Comparison of ENCODE assay signal across 5 fruit fly cellular contexts in genomic region chr3R:11812881-11813466, dm6.
TF ChIP-seq lines count a peak whose summit lies in the region.

TSS of gene ClC-a (minus strand) at chr3R:11813207.

- TF ChIP-seq CTCF in whole organism, embryonic (GFP tag; optimal IDR thresholded peaks at IDR 0.05; lab: Kevin White, UChicago): no peak

TF ChIP-seq in whole organism, adult, 20 proteins besides CTCF, POLR2A, EP300 and RAD21:
- peak; percentile 59 for TF ChIP-seq Mnt (GFP tag; optimal IDR thresholded peaks at IDR 0.05; lab: Kevin White, UChicago)
- TF ChIP-seq CG7101 (tag; optimal IDR thresholded peaks at IDR 0.05; lab: Kevin White, UChicago): no peak
- peak; percentile 18 for TF ChIP-seq ovo (GFP tag; optimal IDR thresholded peaks at IDR 0.05; lab: Kevin White, UChicago)
- TF ChIP-seq bab1 (GFP tag; optimal IDR thresholded peaks at IDR 0.05; lab: Kevin White, UChicago): peak; percentile 74
- TF ChIP-seq CG1620 (GFP tag; optimal IDR thresholded peaks at IDR 0.05; lab: Kevin White, UChicago): no peak
- peak; percentile 94 for TF ChIP-seq kay (GFP tag; lab: Kevin White, UChicago; ENCODE audit: borderline replicate concordance)
- peak; percentile 81 for TF ChIP-seq tj (GFP tag; optimal IDR thresholded peaks at IDR 0.05; lab: Kevin White, UChicago)
- TF ChIP-seq CG12768 (GFP tag; optimal IDR thresholded peaks at IDR 0.05; lab: Kevin White, UChicago): peak; percentile 9
- no peak for TF ChIP-seq toe (GFP tag; optimal IDR thresholded peaks at IDR 0.05; lab: Kevin White, UChicago)
- peak; percentile 89 for TF ChIP-seq cic (GFP tag; optimal IDR thresholded peaks at IDR 0.05; lab: Kevin White, UChicago)

TF ChIP-seq in whole organism, embryonic, 481 proteins besides CTCF, POLR2A, EP300 and RAD21 (continues in another document):
- no peak for TF ChIP-seq CG3065 (GFP tag; optimal IDR thresholded peaks at IDR 0.05; lab: Kevin White, UChicago)
- TF ChIP-seq B-H2 (GFP tag; optimal IDR thresholded peaks at IDR 0.05; lab: Kevin White, UChicago): peak; percentile 8
- TF ChIP-seq dm (GFP tag; optimal IDR thresholded peaks at IDR 0.05; lab: Kevin White, UChicago): no peak
- TF ChIP-seq CG5180 (GFP tag; optimal IDR thresholded peaks at IDR 0.05; lab: Kevin White, UChicago): peak; percentile 15
- TF ChIP-seq CG2120 (GFP tag; optimal IDR thresholded peaks at IDR 0.05; lab: Kevin White, UChicago): no peak
- no peak for TF ChIP-seq yki (optimal IDR thresholded peaks at IDR 0.05; lab: Kevin White, UChicago)
- TF ChIP-seq br (optimal IDR thresholded peaks at IDR 0.05; lab: Kevin White, UChicago): no peak
- no peak for TF ChIP-seq chn (GFP tag; optimal IDR thresholded peaks at IDR 0.05; lab: Kevin White, UChicago)
- TF ChIP-seq lab (GFP tag; optimal IDR thresholded peaks at IDR 0.05; lab: Kevin White, UChicago): peak; percentile 54
- no peak for TF ChIP-seq CG10147 (GFP tag; optimal IDR thresholded peaks at IDR 0.05; lab: Kevin White, UChicago)
- TF ChIP-seq HLHmδ (GFP tag; optimal IDR thresholded peaks at IDR 0.05; lab: Kevin White, UChicago): no peak
- no peak for TF ChIP-seq lilli (GFP tag; optimal IDR thresholded peaks at IDR 0.05; lab: Kevin White, UChicago)
- no peak for TF ChIP-seq Sry-β (GFP tag; optimal IDR thresholded peaks at IDR 0.05; lab: Kevin White, UChicago)
- no peak for TF ChIP-seq wek (GFP tag; optimal IDR thresholded peaks at IDR 0.05; lab: Kevin White, UChicago)
- peak; percentile 20 for TF ChIP-seq grn (GFP tag; optimal IDR thresholded peaks at IDR 0.05; lab: Kevin White, UChicago)
- TF ChIP-seq CG7987 (GFP tag; optimal IDR thresholded peaks at IDR 0.05; lab: Kevin White, UChicago): peak; percentile 93
- no peak for TF ChIP-seq sisA (GFP tag; IDR thresholded peaks at IDR 0.05; lab: Robert Waterston, UW)
- no peak for TF ChIP-seq pzg (GFP tag; optimal IDR thresholded peaks at IDR 0.05; lab: Kevin White, UChicago)
- no peak for TF ChIP-seq CG32767 (GFP tag; IDR thresholded peaks at IDR 0.05; lab: Robert Waterston, UW)
- TF ChIP-seq pb (GFP tag; optimal IDR thresholded peaks at IDR 0.05; lab: Kevin White, UChicago): no peak
- no peak for TF ChIP-seq CG33557 (GFP tag; optimal IDR thresholded peaks at IDR 0.05; lab: Kevin White, UChicago)
- TF ChIP-seq croc (GFP tag; conservative IDR thresholded peaks at IDR 0.05; lab: Robert Waterston, UW): no peak

TF ChIP-seq in whole organism, prepupa, 60 proteins besides CTCF, POLR2A, EP300 and RAD21:
- TF ChIP-seq CG15336 (GFP tag; IDR thresholded peaks at IDR 0.05; lab: Robert Waterston, UW) (no peak), Sox14 (GFP tag; optimal IDR thresholded peaks at IDR 0.05; lab: Kevin White, UChicago) (peak; percentile 12), svp (GFP tag; lab: Kevin White, UChicago) (peak; percentile 81), CG7368 (GFP tag; optimal IDR thresholded peaks at IDR 0.05; lab: Kevin White, UChicago) (no peak), Hr39 (GFP tag; optimal IDR thresholded peaks at IDR 0.05; lab: Kevin White, UChicago) (no peak), CG6276 (GFP tag; optimal IDR thresholded peaks at IDR 0.05; lab: Kevin White, UChicago) (no peak), vri (GFP tag; optimal IDR thresholded peaks at IDR 0.05; lab: Kevin White, UChicago) (peak; percentile 24), Eip78C (GFP tag; lab: Kevin White, UChicago) (peak; percentile 40), ss (GFP tag; optimal IDR thresholded peaks at IDR 0.05; lab: Kevin White, UChicago) (peak; percentile 16 to 20), Sox15 (GFP tag; optimal IDR thresholded peaks at IDR 0.05; lab: Kevin White, UChicago) (no peak), CG16779 (tag; optimal IDR thresholded peaks at IDR 0.05; lab: Kevin White, UChicago) (no peak), salr (GFP tag; optimal IDR thresholded peaks at IDR 0.05; lab: Kevin White, UChicago) (no peak)

TF ChIP-seq in whole organism, pupa, 21 proteins besides CTCF, POLR2A, EP300 and RAD21:
- TF ChIP-seq CG13204 (GFP tag; optimal IDR thresholded peaks at IDR 0.05; lab: Kevin White, UChicago) (peak; percentile 87), CG12605 (GFP tag; IDR thresholded peaks at IDR 0.05; lab: Robert Waterston, UW) (no peak), CG4496 (GFP tag; IDR thresholded peaks at IDR 0.05; lab: Robert Waterston, UW) (no peak), CG14655 (GFP tag; optimal IDR thresholded peaks at IDR 0.05; lab: Kevin White, UChicago) (no peak), CG17806 (tag; optimal IDR thresholded peaks at IDR 0.05; lab: Kevin White, UChicago) (no peak), EcR (GFP tag; optimal IDR thresholded peaks at IDR 0.05; lab: Kevin White, UChicago) (peak; percentile 37), CG32121 (GFP tag; IDR thresholded peaks at IDR 0.05; lab: Robert Waterston, UW) (0 out of 2 replicates have a peak, but pooled peaks have one; percentile 24), CG9948 (tag; optimal IDR thresholded peaks at IDR 0.05; lab: Kevin White, UChicago) (no peak), CG10348 (GFP tag; IDR thresholded peaks at IDR 0.05; lab: Robert Waterston, UW) (no peak), rn (GFP tag; IDR thresholded peaks at IDR 0.05; lab: Robert Waterston, UW) (no peak), Pif1A (GFP tag; optimal IDR thresholded peaks at IDR 0.05; lab: Kevin White, UChicago) (no peak), fd96Ca (GFP tag; IDR thresholded peaks at IDR 0.05; lab: Robert Waterston, UW) (no peak)

TF ChIP-seq in whole organism, wandering third instar larva, 38 proteins besides CTCF, POLR2A, EP300 and RAD21:
- TF ChIP-seq usp (GFP tag; optimal IDR thresholded peaks at IDR 0.05; lab: Kevin White, UChicago) (no peak), h (GFP tag; optimal IDR thresholded peaks at IDR 0.05; lab: Kevin White, UChicago) (peak; percentile 81), jim (GFP tag; optimal IDR thresholded peaks at IDR 0.05; lab: Kevin White, UChicago) (no peak), GATAd (GFP tag; optimal IDR thresholded peaks at IDR 0.05; lab: Kevin White, UChicago) (no peak), fru (GFP tag; optimal IDR thresholded peaks at IDR 0.05; lab: Kevin White, UChicago) (peak; percentile 36), Dfd (GFP tag; optimal IDR thresholded peaks at IDR 0.05; lab: Kevin White, UChicago) (no peak), br (GFP tag; optimal IDR thresholded peaks at IDR 0.05; lab: Kevin White, UChicago) (peak; percentile 26), woc (GFP tag; optimal IDR thresholded peaks at IDR 0.05; lab: Kevin White, UChicago) (no peak), HLH106 (tag; optimal IDR thresholded peaks at IDR 0.05; lab: Kevin White, UChicago) (peak; percentile 7), Rel (GFP tag; optimal IDR thresholded peaks at IDR 0.05; lab: Kevin White, UChicago) (peak; percentile 4), Rel (tag; optimal IDR thresholded peaks at IDR 0.05; lab: Kevin White, UChicago) (no peak), tai (GFP tag; optimal IDR thresholded peaks at IDR 0.05; lab: Kevin White, UChicago) (no peak), sage (GFP tag; optimal IDR thresholded peaks at IDR 0.05; lab: Kevin White, UChicago) (no peak), lola (GFP tag; optimal IDR thresholded peaks at IDR 0.05; lab: Kevin White, UChicago) (no peak), Dif (GFP tag; optimal IDR thresholded peaks at IDR 0.05; lab: Kevin White, UChicago; ENCODE audit: partially characterized antibody) (no peak), dsf (GFP tag; optimal IDR thresholded peaks at IDR 0.05; lab: Kevin White, UChicago; ENCODE audit: borderline replicate concordance) (no peak), brk (GFP tag; optimal IDR thresholded peaks at IDR 0.05; lab: Kevin White, UChicago) (no peak), CG32264 (GFP tag; optimal IDR thresholded peaks at IDR 0.05; lab: Kevin White, UChicago) (no peak), Jra (GFP tag; optimal IDR thresholded peaks at IDR 0.05; lab: Kevin White, UChicago) (no peak), foxo (GFP tag; optimal IDR thresholded peaks at IDR 0.05; lab: Kevin White, UChicago) (no peak), dl (GFP tag; optimal IDR thresholded peaks at IDR 0.05; lab: Kevin White, UChicago; ENCODE audit: insufficient read depth in 1 of 2, partially characterized antibody in 2 of 2) (no peak), psq (GFP tag; optimal IDR thresholded peaks at IDR 0.05; lab: Kevin White, UChicago) (no peak), Abd-B (GFP tag; optimal IDR thresholded peaks at IDR 0.05; lab: Kevin White, UChicago) (no peak), Sp1 (GFP tag; optimal IDR thresholded peaks at IDR 0.05; lab: Kevin White, UChicago) (no peak), OdsH (GFP tag; optimal IDR thresholded peaks at IDR 0.05; lab: Kevin White, UChicago) (peak; percentile 13), N (GFP tag; optimal IDR thresholded peaks at IDR 0.05; lab: Kevin White, UChicago) (no peak), Mio (GFP tag; optimal IDR thresholded peaks at IDR 0.05; lab: Kevin White, UChicago) (no peak), sv (GFP tag; optimal IDR thresholded peaks at IDR 0.05; lab: Kevin White, UChicago) (no peak), Hr83 (GFP tag; optimal IDR thresholded peaks at IDR 0.05; lab: Kevin White, UChicago; ENCODE audit: poor library complexity, severe bottlenecking) (peak; percentile 16), dmrt93B (GFP tag; optimal IDR thresholded peaks at IDR 0.05; lab: Kevin White, UChicago) (no peak), rgr (GFP tag; optimal IDR thresholded peaks at IDR 0.05; lab: Kevin White, UChicago) (peak; percentile 10), Hr78 (GFP tag; optimal IDR thresholded peaks at IDR 0.05; lab: Kevin White, UChicago) (no peak), Myc (optimal IDR thresholded peaks at IDR 0.05; lab: Kevin White, UChicago) (no peak)
